Worm (Caenorhabditis elegans) whole organism, L4 larva: ENCODE measurements around the gene ZK666.12.

Experiments
- F37D6.2 ChIP-seq: sonication (generic microtip); optimal IDR thresholded peaks from 2 replicates; lab custom pipeline; 2016; ENCODE audit warnings: mild to moderate bottlenecking, missing genetic modification characterization, missing compliant biosample characterization
- F49E8.2 ChIP-seq: sonication (generic microtip); optimal IDR thresholded peaks from 2 replicates; lab custom pipeline; 2016; ENCODE audit warnings: missing compliant biosample characterization, mild to moderate bottlenecking, missing genetic modification characterization, borderline replicate concordance
- R02D3.7 ChIP-seq: fragments of 150-350 bp; sonication (generic microtip); optimal IDR thresholded peaks from 3 replicates; lab custom pipeline; 2014; ENCODE audit warnings: missing biosample characterization, missing genetic modification characterization
- ama-1 ChIP-seq: fragments of 150-350 bp; optimal IDR thresholded peaks from 2 replicates; lab custom pipeline; 2014; ENCODE audit warnings: inconsistent platforms, mixed read lengths
- lin-39 ChIP-seq: fragments of 150-350 bp; optimal IDR thresholded peaks from 2 replicates; lab custom pipeline; 2014; ENCODE audit warnings: missing biosample characterization, missing genetic modification reagents, missing genetic modification characterization
- nhr-48 ChIP-seq: sonication (generic microtip); optimal IDR thresholded peaks from 2 replicates; lab custom pipeline; 2016; ENCODE audit warnings: mild to moderate bottlenecking, missing genetic modification characterization, missing compliant biosample characterization
- pqm-1 ChIP-seq: sonication (generic microtip); optimal IDR thresholded peaks from 2 replicates; lab custom pipeline; 2017; ENCODE audit warnings: missing biosample characterization, missing genetic modification characterization
- ztf-11 ChIP-seq: fragments of 150-350 bp; optimal IDR thresholded peaks from 2 replicates; lab custom pipeline; 2014; ENCODE audit warnings: missing biosample characterization, missing genetic modification characterization

DNA sequence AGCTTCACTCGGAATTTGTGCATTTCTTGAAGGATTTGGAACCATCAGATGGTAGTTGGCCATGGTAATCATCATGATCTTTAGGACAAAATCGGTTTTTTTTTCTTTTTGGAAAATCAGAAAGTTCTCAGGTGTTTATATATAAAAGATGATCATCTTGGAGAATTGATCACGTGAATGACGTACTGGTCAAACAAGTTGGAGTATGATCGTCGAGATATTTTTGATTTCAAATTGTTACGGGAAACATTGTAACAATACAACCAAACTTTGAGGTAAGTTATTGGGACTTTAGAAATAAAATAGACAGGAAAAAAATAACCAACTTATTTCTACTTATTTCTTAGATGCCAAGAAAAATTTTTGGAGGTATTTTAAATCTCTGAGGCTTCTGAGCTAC is 23.0 kb downstream of the ZK666.12 start, which contains the start of gene F59B10.4:
- no peak for TF ChIP-seq lin-39 (tag; lab: Kevin White, UChicago)
- TF ChIP-seq ama-1 (lab: Kevin White, UChicago), result no peak
- TF ChIP-seq F37D6.2, result no peak
- TF ChIP-seq ztf-11 (tag; lab: Kevin White, UChicago), result no peak
- no peak for TF ChIP-seq R02D3.7 (tag; lab: Kevin White, UChicago)
- no peak for TF ChIP-seq nhr-48 (tag; lab: Kevin White, UChicago)
- no peak for TF ChIP-seq pqm-1 (tag; lab: Kevin White, UChicago)
- TF ChIP-seq F49E8.2 (tag; lab: Kevin White, UChicago), result no peak
